Fruit fly (Drosophila melanogaster): ENCODE measurements around the gene CG42824.

- TF ChIP-seq Hr39 (GFP tag; optimal IDR thresholded peaks at IDR 0.05) (no peak), salr (GFP tag; optimal IDR thresholded peaks at IDR 0.05) (no peak), CG31627 (GFP tag; optimal IDR thresholded peaks at IDR 0.05) (no peak), Met (GFP tag; optimal IDR thresholded peaks at IDR 0.05) (no peak), dsx (GFP tag; optimal IDR thresholded peaks at IDR 0.05; ENCODE audit: poor library complexity, severe bottlenecking) (no peak), Sox102F (GFP tag; optimal IDR thresholded peaks at IDR 0.05) (no peak), CG6854 (GFP tag; optimal IDR thresholded peaks at IDR 0.05) (no peak), topi (GFP tag; optimal IDR thresholded peaks at IDR 0.05) (no peak)
Observed at dm6 chr3R:17359370-17359769, 46.9 kb downstream of the CG42824 start.
